Fruit fly (Drosophila melanogaster) whole organism, prepupa: ENCODE data around the gene Scsalpha2.

Source experiments
- CG11294 ChIP-seq: fragments of 200-800 bp; sonication (Bioruptor generic); IDR thresholded peaks from 2 replicates; pipeline ENCODE4 v1.3.6; 2022; ENCODE audit warnings: missing biosample characterization, missing genetic modification characterization
- CG11902 ChIP-seq: fragments of 200-800 bp; sonication (Bioruptor generic); optimal IDR thresholded peaks from 3 replicates; lab custom pipeline; 2016; ENCODE audit warnings: missing biosample characterization, missing genetic modification characterization
- Ets21C ChIP-seq: fragments of 200-800 bp; sonication (Bioruptor generic); optimal IDR thresholded peaks from 3 replicates; lab custom pipeline; 2016; ENCODE audit warnings: missing biosample characterization, missing genetic modification characterization
- Gug ChIP-seq: fragments of 200-800 bp; sonication (Bioruptor generic); IDR thresholded peaks from 2 replicates; pipeline ENCODE4 v1.3.6; 2022; ENCODE audit warnings: missing biosample characterization, missing genetic modification characterization

DNA sequence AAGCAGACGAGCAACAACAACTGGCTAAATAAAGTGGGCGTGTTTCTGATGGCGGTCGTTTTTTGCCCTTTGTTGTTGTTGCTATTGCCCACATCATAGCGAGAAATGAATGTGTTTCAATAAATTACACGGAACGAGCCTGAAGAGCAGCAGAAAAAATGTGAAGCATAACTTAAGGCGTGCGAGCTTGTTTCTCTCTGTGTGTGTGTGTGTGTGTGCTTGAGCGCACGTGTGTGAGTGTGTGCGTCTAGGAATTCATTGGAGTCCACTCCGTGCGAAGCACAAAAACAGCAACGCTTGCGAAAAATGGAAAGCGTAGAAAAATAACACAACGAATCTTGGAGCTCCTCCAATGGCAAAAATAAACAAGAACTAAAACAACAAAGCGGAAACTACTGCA lies 37.7 kb upstream of the Scsalpha2 start:
- TF ChIP-seq CG11294 (GFP tag; lab: Robert Waterston, UW), result no peak
- TF ChIP-seq Ets21C (GFP tag; lab: Kevin White, UChicago), result no peak
- no peak for TF ChIP-seq CG11902 (GFP tag; lab: Kevin White, UChicago)
- no peak for TF ChIP-seq Gug (GFP tag; lab: Robert Waterston, UW)
